Worm (Caenorhabditis elegans) whole organism, midembryonic: Measurements from ENCODE around the gene wrt-10.

Source experiments
- cog-1 ChIP-seq: sonication (generic microtip); optimal IDR thresholded peaks from 2 replicates; lab custom pipeline; 2016; ENCODE audit warnings: missing genetic modification characterization, missing compliant biosample characterization
- flt-1 ChIP-seq: fragments of 200-800 bp; sonication (Bioruptor generic); IDR thresholded peaks from 2 replicates; pipeline ENCODE4 v1.3.6; 2022; ENCODE audit warnings: missing genetic modification characterization, missing compliant biosample characterization
- med-1 ChIP-seq: sonication (generic microtip); optimal IDR thresholded peaks from 2 replicates; lab custom pipeline; 2017; ENCODE audit warnings: missing genetic modification characterization, mild to moderate bottlenecking, missing compliant biosample characterization, antibody characterized with exemption, missing genetic modification reagents; ENCODE audit not compliant: insufficient read depth
- ref-1 ChIP-seq: fragments of 200-800 bp; sonication (Bioruptor generic); conservative IDR thresholded peaks from 2 replicates; pipeline ENCODE4 v1.3.6; 2022; ENCODE audit warnings: missing genetic modification reagents, missing genetic modification characterization, missing compliant biosample characterization
- tab-1 ChIP-seq: fragments of 200-800 bp; sonication (Bioruptor generic); IDR thresholded peaks from 2 replicates; pipeline ENCODE4 v1.3.6; 2022; ENCODE audit warnings: missing genetic modification characterization, missing compliant biosample characterization
- ztf-23 ChIP-seq: fragments of 200-800 bp; sonication (Bioruptor generic); IDR thresholded peaks from 2 replicates; pipeline ENCODE4 v1.3.6; 2022; ENCODE audit warnings: missing genetic modification reagents, missing genetic modification characterization, missing compliant biosample characterization
- ztf-29 ChIP-seq: fragments of 200-800 bp; sonication (Bioruptor generic); IDR thresholded peaks from 2 replicates; pipeline ENCODE4 v1.3.6; 2022; ENCODE audit warnings: missing genetic modification reagents, missing genetic modification characterization, missing compliant biosample characterization

- no peak for TF ChIP-seq ztf-29
- TF ChIP-seq ztf-23 (GFP tag; lab: Robert Waterston, UW) = no peak
- no peak for TF ChIP-seq cog-1 (tag; lab: Kevin White, UChicago)
- no peak for TF ChIP-seq med-1 (GFP tag; lab: Kevin White, UChicago)
- TF ChIP-seq flt-1 (GFP tag; lab: Robert Waterston, UW) = no peak
- TF ChIP-seq tab-1 = no peak
- no peak for TF ChIP-seq ref-1 (GFP tag; lab: Robert Waterston, UW)
Observed at ce11 chrII:7557981-7558380, 23.6 kb upstream of the wrt-10 start.
